Worm (Caenorhabditis elegans) whole organism, L1 larva: ENCODE measurements around the gene clec-61.
A peak's percentile ranks its signal among the peaks of the same experiment; 100 is the strongest.

Experiments used
- C34B4.2 ChIP-seq: sonication (generic microtip); optimal IDR thresholded peaks from 2 replicates; lab custom pipeline; 2017; ENCODE audit warnings: mild to moderate bottlenecking, missing genetic modification characterization, missing compliant biosample characterization
- F16B12.6 ChIP-seq: fragments of 150-350 bp; optimal IDR thresholded peaks from 2 replicates; lab custom pipeline; 2014; ENCODE audit warnings: missing biosample characterization, missing genetic modification characterization
- Y116A8C.19 ChIP-seq: sonication (generic microtip); optimal IDR thresholded peaks from 2 replicates; lab custom pipeline; 2016; ENCODE audit warnings: missing compliant biosample characterization, missing genetic modification characterization, borderline replicate concordance
- alr-1 ChIP-seq: fragments of 200-800 bp; sonication (Bioruptor generic); optimal IDR thresholded peaks from 2 replicates; lab custom pipeline; 2018; ENCODE audit warnings: borderline replicate concordance, mild to moderate bottlenecking, missing genetic modification characterization, missing compliant biosample characterization
- aly-2 ChIP-seq: fragments of 150-350 bp; optimal IDR thresholded peaks from 2 replicates; lab custom pipeline; 2014; ENCODE audit warnings: missing biosample characterization, missing genetic modification characterization
- ama-1 ChIP-seq: fragments of 150-350 bp; optimal IDR thresholded peaks from 2 replicates; lab custom pipeline; 2014
- ceh-8 ChIP-seq: fragments of 200-800 bp; sonication (Bioruptor generic); optimal IDR thresholded peaks from 2 replicates; lab custom pipeline; 2018; ENCODE audit warnings: mild to moderate bottlenecking, missing genetic modification characterization, moderate library complexity, missing compliant biosample characterization
- ceh-82 ChIP-seq, 3 experiments: fragments of 150-350 bp in 1 of 3; sonication (generic microtip) in 2 of 3; optimal IDR thresholded peaks; 2 replicates each; lab custom pipeline; 2014 to 2017; ENCODE audit warnings: missing biosample characterization in 3 of 3, missing genetic modification characterization in 3 of 3
- ceh-90 ChIP-seq: sonication (generic microtip); optimal IDR thresholded peaks from 2 replicates; lab custom pipeline; 2016; ENCODE audit warnings: missing genetic modification characterization, missing compliant biosample characterization
- dpl-1 ChIP-seq, 3 experiments: fragments of 150-350 bp in 2 of 3; sonication (generic microtip) in 1 of 3; optimal IDR thresholded peaks; 2 replicates each; lab custom pipeline; 2014 to 2017; ENCODE audit warnings: missing biosample characterization in 3 of 3, missing genetic modification characterization in 3 of 3, missing genetic modification reagents in 3 of 3
- efl-1 ChIP-seq, 4 experiments: fragments of 150-350 bp; optimal IDR thresholded peaks in 3 of 4; peaks in 1 of 4; 1 replicate in 1 of 4; 2 replicates in 3 of 4; lab custom pipeline; 2014; ENCODE audit warnings: missing biosample characterization in 2 of 4, missing genetic modification characterization in 2 of 4, missing genetic modification reagents in 2 of 4
- efl-3 ChIP-seq: fragments of 200-800 bp; sonication (Bioruptor generic); optimal IDR thresholded peaks from 2 replicates; lab custom pipeline; 2018; ENCODE audit warnings: mild to moderate bottlenecking, missing genetic modification characterization, missing compliant biosample characterization
- egl-13 ChIP-seq: sonication (generic microtip); optimal IDR thresholded peaks from 2 replicates; lab custom pipeline; 2016; ENCODE audit warnings: missing genotype, missing genetic modification reagents, missing genetic modification characterization, missing compliant biosample characterization
- egl-27 ChIP-seq, 2 experiments: fragments of 150-350 bp in 1 of 2; sonication (generic microtip); optimal IDR thresholded peaks; 3 replicates each; lab custom pipeline; 2017 to 2018; ENCODE audit warnings: missing biosample characterization in 2 of 2, missing genetic modification characterization in 2 of 2, missing genetic modification reagents in 2 of 2
- elt-2 ChIP-seq: sonication (generic microtip); optimal IDR thresholded peaks from 2 replicates; lab custom pipeline; 2016; ENCODE audit warnings: missing genetic modification characterization, mild to moderate bottlenecking, inconsistent platforms, missing compliant biosample characterization, missing genetic modification reagents
- ets-5 ChIP-seq: fragments of 200-800 bp; sonication (Bioruptor generic); IDR thresholded peaks from 2 replicates; pipeline ENCODE4 v1.3.6; 2022; ENCODE audit warnings: missing genetic modification characterization, missing compliant biosample characterization
- hpl-2 ChIP-seq: fragments of 150-350 bp; optimal IDR thresholded peaks from 2 replicates; lab custom pipeline; 2014; ENCODE audit warnings: missing biosample characterization, missing genetic modification reagents, missing genetic modification characterization
- irx-1 ChIP-seq: sonication (generic microtip); optimal IDR thresholded peaks from 2 replicates; lab custom pipeline; 2016; ENCODE audit warnings: missing genetic modification characterization, missing compliant biosample characterization
- isw-1 ChIP-seq: fragments of 200-800 bp; sonication (Bioruptor generic); IDR thresholded peaks from 2 replicates; pipeline ENCODE4 v1.3.6; 2022; ENCODE audit warnings: missing genetic modification characterization, missing compliant biosample characterization
- lin-35 ChIP-seq, 2 experiments: fragments of 150-350 bp; optimal IDR thresholded peaks; 2 replicates each; lab custom pipeline; 2014; ENCODE audit warnings: missing biosample characterization in 2 of 2, missing genetic modification characterization in 2 of 2, missing genetic modification reagents in 2 of 2
- lsy-2 ChIP-seq, 2 experiments: fragments of 150-350 bp; optimal IDR thresholded peaks; 2 replicates each; lab custom pipeline; 2014; ENCODE audit warnings: missing biosample characterization in 2 of 2, missing genetic modification characterization in 2 of 2
- mab-9 ChIP-seq: fragments of 200-800 bp; sonication (Bioruptor generic); IDR thresholded peaks from 2 replicates; pipeline ENCODE4 v1.3.6; 2022; ENCODE audit warnings: missing genetic modification reagents, missing genetic modification characterization, missing compliant biosample characterization
- mef-2 ChIP-seq: fragments of 150-350 bp; optimal IDR thresholded peaks from 2 replicates; lab custom pipeline; 2014; ENCODE audit warnings: missing biosample characterization, missing genetic modification characterization
- mep-1 ChIP-seq: fragments of 150-350 bp; optimal IDR thresholded peaks from 2 replicates; lab custom pipeline; 2014; ENCODE audit warnings: missing biosample characterization, missing genetic modification characterization
- nhr-12 ChIP-seq: sonication (generic microtip); optimal IDR thresholded peaks from 2 replicates; lab custom pipeline; 2017; ENCODE audit warnings: missing biosample characterization, missing genetic modification characterization
- nhr-20 ChIP-seq: sonication (generic microtip); optimal IDR thresholded peaks from 2 replicates; lab custom pipeline; 2016; ENCODE audit warnings: mild to moderate bottlenecking, missing genetic modification characterization, missing compliant biosample characterization
- nhr-71 ChIP-seq: sonication (generic microtip); optimal IDR thresholded peaks from 2 replicates; lab custom pipeline; 2016; ENCODE audit warnings: mild to moderate bottlenecking, missing genetic modification characterization, moderate library complexity, missing compliant biosample characterization
- nhr-76 ChIP-seq: sonication (generic microtip); optimal IDR thresholded peaks from 2 replicates; lab custom pipeline; 2017; ENCODE audit warnings: missing biosample characterization, missing genetic modification characterization
- nhr-77 ChIP-seq: fragments of 150-350 bp; optimal IDR thresholded peaks from 2 replicates; lab custom pipeline; 2014; ENCODE audit warnings: missing biosample characterization, missing genetic modification characterization
- nhr-85 ChIP-seq: sonication (generic microtip); peaks from one replicate; lab custom pipeline; 2016; ENCODE audit warnings: missing genetic modification characterization, inconsistent platforms, missing compliant biosample characterization
- nhr-90 ChIP-seq: sonication (generic microtip); optimal IDR thresholded peaks from 2 replicates; lab custom pipeline; 2016; ENCODE audit warnings: mild to moderate bottlenecking, missing genetic modification characterization, missing compliant biosample characterization; ENCODE audit not compliant: poor library complexity
- pax-3 ChIP-seq: fragments of 200-800 bp; sonication (Bioruptor generic); optimal IDR thresholded peaks from 2 replicates; lab custom pipeline; 2018; ENCODE audit warnings: mild to moderate bottlenecking, missing genetic modification characterization, moderate library complexity, missing compliant biosample characterization
- rnt-1 ChIP-seq: sonication (generic microtip); optimal IDR thresholded peaks from 2 replicates; lab custom pipeline; 2016; ENCODE audit warnings: mild to moderate bottlenecking, missing genetic modification characterization, moderate library complexity, missing compliant biosample characterization
- skn-1 ChIP-seq: fragments of 150-350 bp; optimal IDR thresholded peaks from 2 replicates; lab custom pipeline; 2014; ENCODE audit warnings: missing biosample characterization, missing genetic modification characterization
- snpc-4 ChIP-seq: fragments of 150-350 bp; optimal IDR thresholded peaks from 2 replicates; lab custom pipeline; 2014; ENCODE audit warnings: missing biosample characterization, missing genetic modification characterization
- sox-4 ChIP-seq: sonication (generic microtip); optimal IDR thresholded peaks from 2 replicates; lab custom pipeline; 2016; ENCODE audit warnings: missing genetic modification characterization, missing compliant biosample characterization
- sptf-1 ChIP-seq: fragments of 150-350 bp; optimal IDR thresholded peaks from 2 replicates; lab custom pipeline; 2014; ENCODE audit warnings: missing biosample characterization, missing genetic modification characterization
- swsn-7 ChIP-seq: sonication (generic microtip); optimal IDR thresholded peaks from 2 replicates; lab custom pipeline; 2016; ENCODE audit warnings: missing genetic modification characterization, missing compliant biosample characterization
- tbx-2 ChIP-seq: sonication (generic microtip); optimal IDR thresholded peaks from 2 replicates; lab custom pipeline; 2016; ENCODE audit warnings: missing genetic modification characterization, missing compliant biosample characterization
- unc-30 ChIP-seq: sonication (generic microtip); optimal IDR thresholded peaks from 2 replicates; lab custom pipeline; 2017; ENCODE audit warnings: missing biosample characterization, missing genetic modification characterization
- unc-62 ChIP-seq: fragments of 150-350 bp; optimal IDR thresholded peaks from 2 replicates; lab custom pipeline; 2014; ENCODE audit warnings: missing biosample characterization, missing genetic modification reagents, missing genetic modification characterization
- unc-86 ChIP-seq: sonication (generic microtip); optimal IDR thresholded peaks from 2 replicates; lab custom pipeline; 2016; ENCODE audit warnings: missing genetic modification characterization, missing compliant biosample characterization
- vab-15 ChIP-seq: sonication (generic microtip); optimal IDR thresholded peaks from 2 replicates; lab custom pipeline; 2017; ENCODE audit warnings: missing genotype, mild to moderate bottlenecking, missing genetic modification characterization, missing compliant biosample characterization
- xbp-1 ChIP-seq: sonication (generic microtip); optimal IDR thresholded peaks from 2 replicates; lab custom pipeline; 2016; ENCODE audit warnings: missing genetic modification characterization, missing compliant biosample characterization
- zip-4 ChIP-seq: fragments of 200-800 bp; sonication (Bioruptor generic); optimal IDR thresholded peaks from 2 replicates; lab custom pipeline; 2018; ENCODE audit warnings: mild to moderate bottlenecking, missing genetic modification characterization, moderate library complexity, missing compliant biosample characterization
- ztf-11 ChIP-seq, 2 experiments: sonication (generic microtip); optimal IDR thresholded peaks; 2 replicates each; lab custom pipeline; 2016 to 2017; ENCODE audit warnings: missing genetic modification characterization in 2 of 2, missing biosample characterization in 1 of 2, missing compliant biosample characterization in 1 of 2
- ztf-4 ChIP-seq: fragments of 150-350 bp; optimal IDR thresholded peaks from 2 replicates; lab custom pipeline; 2014; ENCODE audit warnings: missing biosample characterization, missing genetic modification characterization

Gene clec-61

ce11 chrII:10490329-10490728 lies at the start of gene clec-61:
clec-61 (minus strand) TSS chrII:10490537.
- TF ChIP-seq elt-2 (tag; lab: Kevin White, UChicago) = peak; percentile 13
- TF ChIP-seq isw-1 = no peak
- no peak for TF ChIP-seq aly-2 (tag; lab: Kevin White, UChicago)
- TF ChIP-seq nhr-12 = no peak
- no peak for TF ChIP-seq sptf-1 (tag; lab: Kevin White, UChicago)
- no peak for TF ChIP-seq tbx-2 (tag; lab: Kevin White, UChicago)
- TF ChIP-seq snpc-4 (tag; lab: Kevin White, UChicago) = no peak
- TF ChIP-seq, all 84 proteins: peak for 1

ce11 chrII:10539232-10539631 lies 48.9 kb upstream of the clec-61 start, which contains the start of gene R166.3:
R166.3 (minus strand) TSS chrII:10539332.
- no peak for TF ChIP-seq unc-30 (tag; lab: Kevin White, UChicago)
- no peak for TF ChIP-seq efl-3 (GFP tag; lab: Kevin White, UChicago)
- TF ChIP-seq nhr-85 (tag; lab: Kevin White, UChicago) = no peak
- no peak for TF ChIP-seq efl-1 (optimal IDR thresholded peaks at IDR 0.05; lab: Kevin White, UChicago)
- TF ChIP-seq efl-1 (GFP tag; optimal IDR thresholded peaks at IDR 0.05 in 1 of 2; lab: Kevin White, UChicago) = peak in 1 of 2 experiments; percentile 53

DNA sequence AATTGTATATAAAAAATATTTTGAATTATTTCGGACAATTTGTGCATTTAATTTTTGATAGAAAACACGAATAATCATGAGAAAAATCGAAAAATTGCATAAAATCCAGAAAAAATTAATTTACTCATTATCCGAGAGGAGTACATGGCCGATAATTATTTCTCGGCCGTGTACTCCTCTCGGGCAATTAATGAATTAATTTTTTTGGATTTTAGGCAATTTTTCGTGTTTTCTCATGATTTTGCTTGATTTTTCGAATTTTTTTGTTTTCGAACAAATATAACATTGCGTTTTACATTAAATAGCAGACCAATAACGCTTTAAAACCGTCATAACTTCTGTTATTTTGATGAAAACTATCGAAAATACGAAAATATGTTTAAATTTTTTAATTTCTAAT lies 47.7 kb upstream of the clec-61 start:
- TF ChIP-seq tbx-2 (tag; lab: Kevin White, UChicago) (peak; percentile 88), mef-2 (no peak), nhr-85 (tag; lab: Kevin White, UChicago) (peak; percentile 93), xbp-1 (peak; percentile 81), aly-2 (tag; lab: Kevin White, UChicago) (no peak), pax-3 (tag; lab: Kevin White, UChicago) (peak; percentile 85), egl-27 (tag; optimal IDR thresholded peaks at IDR 0.05; lab: Kevin White, UChicago) (no peak), swsn-7 (tag; lab: Kevin White, UChicago) (peak; percentile 79), lsy-2 (tag; optimal IDR thresholded peaks at IDR 0.05; lab: Kevin White, UChicago) (peak; percentile 69 to 80), snpc-4 (tag; lab: Kevin White, UChicago) (peak; percentile 19), rnt-1 (tag; lab: Kevin White, UChicago) (peak; percentile 97), nhr-71 (peak; percentile 87), lin-35 (GFP tag; optimal IDR thresholded peaks at IDR 0.05; lab: Kevin White, UChicago) (peak; percentile 51 to 62), ama-1 (lab: Kevin White, UChicago) (no peak), hpl-2 (GFP tag; lab: Kevin White, UChicago) (no peak), skn-1 (tag; lab: Kevin White, UChicago) (peak; percentile 63), nhr-77 (tag; lab: Kevin White, UChicago) (peak; percentile 10), zip-4 (peak; percentile 40), mab-9 (GFP tag; lab: Robert Waterston, UW) (peak; percentile 77; the same call in 1 of the 2 replicates), dpl-1 (GFP tag; optimal IDR thresholded peaks at IDR 0.05; lab: Kevin White, UChicago) (peak; percentile 42 to 73 (median 52)), isw-1 (peak; percentile 25; the same call in 1 of the 2 replicates), unc-86 (tag; lab: Kevin White, UChicago) (peak; percentile 58), ets-5 (no peak), irx-1 (peak; percentile 94), Y116A8C.19 (tag; lab: Kevin White, UChicago) (peak; percentile 56), alr-1 (tag; lab: Kevin White, UChicago) (no peak), C34B4.2 (no peak), ztf-11 (tag; optimal IDR thresholded peaks at IDR 0.05; lab: Kevin White, UChicago) (peak in 1 of 2 experiments; percentile 94), unc-62 (GFP tag; lab: Kevin White, UChicago) (no peak), F16B12.6 (tag; lab: Kevin White, UChicago) (peak; percentile 36), ztf-4 (tag; lab: Kevin White, UChicago) (no peak), nhr-90 (peak; percentile 91), ceh-90 (tag; lab: Kevin White, UChicago) (peak; percentile 89), sox-4 (peak; percentile 82), ceh-8 (GFP tag; lab: Kevin White, UChicago) (peak; percentile 81), vab-15 (no peak), mep-1 (tag; lab: Kevin White, UChicago) (peak; percentile 48), efl-1 (optimal IDR thresholded peaks at IDR 0.05; lab: Kevin White, UChicago) (peak; percentile 55 to 75), efl-1 (GFP tag; optimal IDR thresholded peaks at IDR 0.05 in 1 of 2; lab: Kevin White, UChicago) (peak; percentile 68 to 97), nhr-76 (tag; lab: Kevin White, UChicago) (no peak), ceh-82 (tag; optimal IDR thresholded peaks at IDR 0.05; lab: Kevin White, UChicago) (peak in 2 of 3 experiments; percentile 35 to 49), egl-13 (tag; lab: Kevin White, UChicago) (peak; percentile 80), nhr-20 (tag; lab: Kevin White, UChicago) (peak; percentile 78)
